Worm (Caenorhabditis elegans): ENCODE data around the gene F38A1.13.

- TF ChIP-seq nhr-80 (tag; optimal IDR thresholded peaks at IDR 0.05) (no peak), B0261.1 (tag; optimal IDR thresholded peaks at IDR 0.05) (no peak), Y67H2A.10 (GFP tag; conservative IDR thresholded peaks at IDR 0.05) (no peak), nhr-27 (tag; optimal IDR thresholded peaks at IDR 0.05) (no peak), hlh-12 (tag; optimal IDR thresholded peaks at IDR 0.05) (no peak), mcd-1 (GFP tag; IDR thresholded peaks at IDR 0.05) (no peak), efl-1 (GFP tag; optimal IDR thresholded peaks at IDR 0.05) (no peak), unc-62 (GFP tag; optimal IDR thresholded peaks at IDR 0.05) (no peak), ets-4 (GFP tag; optimal IDR thresholded peaks at IDR 0.05) (no peak), xnd-1 (tag; optimal IDR thresholded peaks at IDR 0.05) (no peak), K11D2.4 (GFP tag; IDR thresholded peaks at IDR 0.05) (no peak), nhr-120 (GFP tag; IDR thresholded peaks at IDR 0.05) (no peak), ztf-6 (GFP tag; IDR thresholded peaks at IDR 0.05) (no peak), sptf-2 (GFP tag; optimal IDR thresholded peaks at IDR 0.05) (no peak)
Measured at ce11 chrIV:1243295-1243694, 21.7 kb upstream of the F38A1.13 start, which contains the start of gene F38A1.15.
